Worm (Caenorhabditis elegans): ENCODE results near the gene C25F9.14.

Gene C25F9.14

DNA sequence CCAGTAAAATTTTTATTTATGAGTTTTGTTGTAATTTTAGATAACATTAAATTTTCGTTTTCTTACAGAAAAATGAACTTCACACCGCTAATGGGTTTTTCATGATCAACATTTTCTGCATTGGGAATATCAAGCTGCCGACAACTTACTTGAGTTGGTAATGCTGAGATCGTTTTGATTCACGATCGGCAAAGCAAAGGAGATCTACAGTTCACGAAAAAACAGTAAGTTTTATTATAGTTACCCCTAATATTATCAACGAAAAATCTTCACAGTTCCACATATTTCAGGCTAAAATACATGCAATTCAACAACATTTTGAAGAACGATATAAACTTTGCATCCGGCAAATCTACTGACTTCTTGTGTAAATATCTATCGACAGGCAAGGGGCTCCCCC is 46.3 kb downstream of the C25F9.14 start, which contains the start of gene Y43F8B.22:
Y43F8B.22 (plus strand) TSS at position 301 of the 400 bp plus-strand sequence.
- TF ChIP-seq pqm-1 (tag; optimal IDR thresholded peaks at IDR 0.05) (no peak), efl-3 (GFP tag; optimal IDR thresholded peaks at IDR 0.05) (no peak), unc-98 (GFP tag; IDR thresholded peaks at IDR 0.05) (no peak), hpl-2 (GFP tag; optimal IDR thresholded peaks at IDR 0.05) (no peak), nhr-85 (tag) (no peak), nhr-20 (tag; optimal IDR thresholded peaks at IDR 0.05) (no peak), jun-1 (tag; optimal IDR thresholded peaks at IDR 0.05) (no peak), blmp-1 (tag; optimal IDR thresholded peaks at IDR 0.05) (no peak)

DNA sequence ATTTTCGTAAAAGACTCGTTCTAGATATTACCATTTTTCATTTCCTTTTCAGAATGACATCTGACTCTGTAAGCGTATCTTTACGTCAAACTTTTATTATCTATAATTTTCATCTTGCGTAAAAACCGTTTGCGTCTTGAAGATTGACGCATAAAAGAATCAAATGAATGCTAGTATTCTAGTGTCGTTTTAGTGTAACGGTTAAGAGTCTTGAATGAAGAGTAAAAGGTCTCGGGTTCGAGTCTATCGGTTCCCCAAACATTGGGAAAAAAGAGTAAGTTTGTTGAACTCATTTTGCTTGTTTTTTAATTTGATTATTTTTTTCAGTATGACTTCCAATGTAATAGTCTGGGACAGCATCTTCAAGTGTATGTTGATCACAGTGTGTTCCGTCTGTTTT is 48.2 kb downstream of the C25F9.14 start, which contains the start of gene Y43F8B.17:
Y43F8B.17 (plus strand) TSS at position 215 of the 400 bp plus-strand sequence.
- TF ChIP-seq lsy-2 (tag; optimal IDR thresholded peaks at IDR 0.05), result no peak
- no peak for TF ChIP-seq sup-37 (GFP tag; optimal IDR thresholded peaks at IDR 0.05)
- TF ChIP-seq nhr-20 (tag; optimal IDR thresholded peaks at IDR 0.05), result no peak
- peak; percentile 58 for TF ChIP-seq nhr-85 (tag)
- TF ChIP-seq ceh-82 (tag; optimal IDR thresholded peaks at IDR 0.05), result no peak

DNA sequence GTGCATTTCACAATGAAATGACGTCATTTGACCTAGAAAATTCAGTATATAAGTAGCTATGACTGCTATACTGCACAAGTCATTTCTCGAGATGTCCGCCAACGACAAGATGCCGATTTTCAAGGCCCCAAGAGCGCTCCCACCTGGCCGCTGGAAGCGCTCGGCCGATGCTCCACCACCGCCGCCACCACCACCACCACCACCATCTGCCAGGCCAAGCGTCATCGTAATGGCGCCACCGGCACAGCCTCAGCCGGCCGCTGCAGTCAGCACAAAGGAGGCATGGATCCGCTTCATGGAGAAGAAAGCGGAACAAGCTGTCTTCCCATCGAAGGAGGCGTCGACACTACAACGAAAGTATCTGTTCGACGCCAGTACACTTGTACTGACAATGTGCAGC is 49.0 kb downstream of the C25F9.14 start, which contains the start of gene Y43F8B.28:
Y43F8B.28 (plus strand) TSS at position 59 of the 400 bp plus-strand sequence.
- TF ChIP-seq mef-2 (tag; optimal IDR thresholded peaks at IDR 0.05) (no peak), ama-1 (optimal IDR thresholded peaks at IDR 0.05) (no peak), mep-1 (tag; optimal IDR thresholded peaks at IDR 0.05) (no peak), C16A3.4 (tag; optimal IDR thresholded peaks at IDR 0.05) (no peak)

DNA sequence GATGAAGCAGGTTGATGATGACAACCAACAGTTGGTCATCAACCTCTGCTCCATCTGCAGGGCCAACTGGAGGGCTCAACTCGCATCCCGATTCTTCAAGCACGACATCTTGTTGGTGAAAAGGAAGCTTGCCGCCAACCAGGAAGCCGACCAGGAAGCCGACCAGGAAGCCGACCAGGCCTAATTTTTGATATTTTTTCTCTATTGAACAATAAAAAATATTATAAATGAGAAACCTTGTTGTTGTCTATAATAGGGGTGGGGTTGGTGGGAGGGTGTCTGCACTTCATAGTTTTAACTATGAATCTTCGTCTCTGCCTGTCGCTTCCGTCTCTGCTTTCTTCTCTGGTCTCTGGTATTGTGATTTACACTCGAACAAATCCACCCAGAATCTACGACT is 49.4 kb downstream of the C25F9.14 start, which contains the start of gene Y43F8B.18:
Y43F8B.18 (plus strand) TSS at position 301 of the 400 bp plus-strand sequence.
- TF ChIP-seq fkh-8 (tag; optimal IDR thresholded peaks at IDR 0.05) (no peak), pqm-1 (tag; optimal IDR thresholded peaks at IDR 0.05) (no peak), fos-1 (tag; optimal IDR thresholded peaks at IDR 0.05) (no peak), lin-39 (tag; optimal IDR thresholded peaks at IDR 0.05) (no peak), dpl-1 (GFP tag; optimal IDR thresholded peaks at IDR 0.05) (no peak), lin-15B (tag; optimal IDR thresholded peaks at IDR 0.05) (no peak), tbx-2 (tag; optimal IDR thresholded peaks at IDR 0.05) (no peak), alr-1 (tag; optimal IDR thresholded peaks at IDR 0.05; ENCODE audit: borderline replicate concordance) (no peak), grh-1 (GFP tag; IDR thresholded peaks at IDR 0.05) (no peak), lin-13 (GFP tag; optimal IDR thresholded peaks at IDR 0.05) (no peak), vab-15 (tag; optimal IDR thresholded peaks at IDR 0.05) (no peak), dsc-1 (tag; optimal IDR thresholded peaks at IDR 0.05) (no peak), mab-9 (GFP tag; IDR thresholded peaks at IDR 0.05) (no peak), skn-1 (tag; optimal IDR thresholded peaks at IDR 0.05) (no peak), nhr-19 (GFP tag; conservative IDR thresholded peaks at IDR 0.05) (no peak), sup-37 (GFP tag; optimal IDR thresholded peaks at IDR 0.05) (no peak), elt-2 (tag; optimal IDR thresholded peaks at IDR 0.05) (no peak), ets-5 (GFP tag; IDR thresholded peaks at IDR 0.05) (no peak)
